Fruit fly (Drosophila melanogaster) whole organism, embryonic: ENCODE results near the gene Als2.

Experiments
- Adf1 ChIP-seq: fragments of 200-800 bp; sonication (Bioruptor generic); IDR thresholded peaks from 2 replicates; pipeline ENCODE4 v1.3.6; 2022; ENCODE audit warnings: missing biosample characterization, missing genetic modification characterization
- Awh ChIP-seq: fragments of 200-800 bp; sonication (Bioruptor generic); IDR thresholded peaks from 2 replicates; pipeline ENCODE4, ENCODE4 v1.3.6; 2022; ENCODE audit warnings: missing biosample characterization, missing genetic modification characterization
- Bdp1 ChIP-seq: fragments of 200-800 bp; sonication (Bioruptor generic); optimal IDR thresholded peaks from 3 replicates; lab custom pipeline; 2016; ENCODE audit warnings: missing biosample characterization, missing genetic modification characterization
- CG10431 ChIP-seq: fragments of 200-800 bp; sonication (Bioruptor generic); optimal IDR thresholded peaks from 3 replicates; lab custom pipeline; 2018; ENCODE audit warnings: missing biosample characterization, mild to moderate bottlenecking, missing genetic modification characterization
- CG12071 ChIP-seq: fragments of 200-800 bp; sonication (Bioruptor generic); optimal IDR thresholded peaks from 3 replicates; lab custom pipeline; 2018; ENCODE audit warnings: missing biosample characterization, mild to moderate bottlenecking, missing genetic modification characterization
- CG12769 ChIP-seq: fragments of 200-800 bp; sonication (Bioruptor generic); optimal IDR thresholded peaks from 2 replicates; lab custom pipeline; 2019; ENCODE audit warnings: missing biosample characterization, mild to moderate bottlenecking, missing genetic modification characterization, moderate library complexity
- CG13624 ChIP-seq: fragments of 200-800 bp; sonication (Bioruptor generic); optimal IDR thresholded peaks from 2 replicates; lab custom pipeline; 2016; ENCODE audit warnings: missing biosample characterization, missing genetic modification characterization
- CG13894 ChIP-seq: fragments of 200-800 bp; sonication (Bioruptor generic); optimal IDR thresholded peaks from 3 replicates; lab custom pipeline; 2018; ENCODE audit warnings: missing biosample characterization, mild to moderate bottlenecking, missing genetic modification characterization, moderate library complexity
- CG14860 ChIP-seq: fragments of 200-800 bp; sonication (Bioruptor generic); IDR thresholded peaks from 3 replicates; pipeline ENCODE4 v1.3.6; 2022; ENCODE audit warnings: missing biosample characterization, missing genetic modification characterization; ENCODE audit not compliant: partially characterized antibody
- CG15269 ChIP-seq: fragments of 200-800 bp; sonication (Bioruptor generic); optimal IDR thresholded peaks from 2 replicates; lab custom pipeline; 2018; ENCODE audit warnings: missing biosample characterization, mild to moderate bottlenecking, missing genetic modification characterization, moderate library complexity
- CG18599 ChIP-seq: fragments of 200-800 bp; sonication (Bioruptor generic); optimal IDR thresholded peaks from 3 replicates; lab custom pipeline; 2017; ENCODE audit warnings: missing biosample characterization, missing genetic modification characterization, mild to moderate bottlenecking, moderate library complexity, missing genetic modification reagents
- CG2116 ChIP-seq: fragments of 200-800 bp; sonication (Bioruptor generic); optimal IDR thresholded peaks from 3 replicates; lab custom pipeline; 2018; ENCODE audit warnings: missing biosample characterization, mild to moderate bottlenecking, missing genetic modification characterization
- CG3407 ChIP-seq: fragments of 200-800 bp; sonication (Bioruptor generic); optimal IDR thresholded peaks from 2 replicates; lab custom pipeline; 2018; ENCODE audit warnings: missing biosample characterization, mild to moderate bottlenecking, missing genetic modification characterization
- CG4282 ChIP-seq: fragments of 200-800 bp; sonication (Bioruptor generic); optimal IDR thresholded peaks from 2 replicates; lab custom pipeline; 2016; ENCODE audit warnings: missing biosample characterization, missing genetic modification characterization
- CG6791 ChIP-seq: fragments of 200-800 bp; sonication (Bioruptor generic); IDR thresholded peaks from 3 replicates; pipeline ENCODE4 v1.3.6; 2022; ENCODE audit warnings: missing biosample characterization, missing genetic modification characterization; ENCODE audit not compliant: partially characterized antibody
- CG6813 ChIP-seq: fragments of 200-800 bp; sonication (Bioruptor generic); optimal IDR thresholded peaks from 2 replicates; lab custom pipeline; 2017; ENCODE audit warnings: missing biosample characterization, missing genetic modification characterization, mild to moderate bottlenecking, moderate library complexity, missing genetic modification reagents
- CG6854 ChIP-seq: fragments of 200-800 bp; sonication (Bioruptor generic); optimal IDR thresholded peaks from 3 replicates; lab custom pipeline; 2017; ENCODE audit warnings: missing biosample characterization, mild to moderate bottlenecking, missing genetic modification characterization
- CG7357 ChIP-seq: fragments of 200-800 bp; sonication (Bioruptor generic); IDR thresholded peaks from 3 replicates; pipeline ENCODE4 v1.3.6; 2022; ENCODE audit warnings: missing biosample characterization, missing genetic modification characterization
- CTCF ChIP-seq: fragments of 200-800 bp; sonication (Bioruptor generic); optimal IDR thresholded peaks from 2 replicates; lab custom pipeline; 2017; ENCODE audit warnings: missing biosample characterization, mild to moderate bottlenecking, missing genetic modification characterization, moderate library complexity
- Deaf1 ChIP-seq: fragments of 200-800 bp; optimal IDR thresholded peaks from 3 replicates; lab custom pipeline; 2019; ENCODE audit warnings: missing biosample characterization, mild to moderate bottlenecking, missing genetic modification characterization, moderate library complexity
- E2f1 ChIP-seq: fragments of 200-800 bp; sonication (Bioruptor generic); IDR thresholded peaks from 2 replicates; pipeline ENCODE4 v1.3.6; 2022; ENCODE audit warnings: missing biosample characterization, missing genetic modification characterization
- Ets65A ChIP-seq: fragments of 200-800 bp; sonication (Bioruptor generic); peaks from one replicate; lab custom pipeline; 2016; ENCODE audit warnings: missing biosample characterization, missing genetic modification characterization
- Ets97D ChIP-seq: fragments of 200-800 bp; sonication (Bioruptor generic); optimal IDR thresholded peaks from 3 replicates; lab custom pipeline; 2016; ENCODE audit warnings: missing biosample characterization, missing genetic modification characterization
- HLH4C ChIP-seq: fragments of 200-800 bp; sonication (Bioruptor generic); IDR thresholded peaks from 3 replicates; pipeline ENCODE4 v1.3.6; 2022; ENCODE audit warnings: missing biosample characterization, missing genetic modification characterization; ENCODE audit not compliant: partially characterized antibody
- HmgZ ChIP-seq: fragments of 200-800 bp; sonication (Bioruptor generic); optimal IDR thresholded peaks from 2 replicates; lab custom pipeline; 2018; ENCODE audit warnings: missing biosample characterization, mild to moderate bottlenecking, missing genetic modification characterization
- Hmr ChIP-seq: fragments of 200-800 bp; sonication (Bioruptor generic); optimal IDR thresholded peaks from 3 replicates; lab custom pipeline; 2017; ENCODE audit warnings: mild to moderate bottlenecking, missing biosample characterization, missing genetic modification reagents, missing genetic modification characterization
- MESR4 ChIP-seq: fragments of 200-800 bp; sonication (Bioruptor generic); optimal IDR thresholded peaks from 2 replicates; lab custom pipeline; 2018; ENCODE audit warnings: missing biosample characterization, mild to moderate bottlenecking, missing genetic modification characterization, moderate library complexity
- Pdp1 ChIP-seq, 2 experiments: fragments of 200-800 bp; sonication (Bioruptor generic); optimal IDR thresholded peaks; 3 replicates each; lab custom pipeline; 2016; ENCODE audit warnings: missing biosample characterization in 2 of 2, missing genetic modification characterization in 2 of 2, mild to moderate bottlenecking in 1 of 2, moderate library complexity in 1 of 2
- Trl ChIP-seq, 3 experiments: fragments of >200 bp in 2 of 3; fragments of 200-800 bp in 1 of 3; sonication (Bioruptor generic) in 1 of 3; optimal IDR thresholded peaks; 2 replicates in 1 of 3; 3 replicates in 2 of 3; lab custom pipeline; 2016 to 2017; ENCODE audit warnings: missing biosample characterization in 1 of 3, missing genetic modification characterization in 1 of 3
- Xrp1 ChIP-seq: fragments of 200-800 bp; sonication (Bioruptor generic); IDR thresholded peaks from 2 replicates; pipeline ENCODE4 v1.3.6; 2022; ENCODE audit warnings: missing biosample characterization, missing genetic modification characterization
- amos ChIP-seq: fragments of 200-800 bp; sonication (Bioruptor generic); IDR thresholded peaks from 2 replicates; pipeline ENCODE4 v1.3.6; 2022; ENCODE audit warnings: missing biosample characterization, missing genetic modification characterization; ENCODE audit not compliant: partially characterized antibody
- bbx ChIP-seq: fragments of 200-800 bp; sonication (Bioruptor generic); IDR thresholded peaks from 2 replicates; pipeline ENCODE4 v1.3.6; 2022; ENCODE audit warnings: missing biosample characterization, missing genetic modification characterization; ENCODE audit not compliant: partially characterized antibody
- chinmo ChIP-seq: fragments of 200-800 bp; sonication (Bioruptor generic); IDR thresholded peaks from 4 replicates; pipeline ENCODE4 v1.3.6; 2022; ENCODE audit warnings: missing biosample characterization, missing genetic modification characterization; ENCODE audit not compliant: partially characterized antibody
- dm ChIP-seq: fragments of 200-800 bp; sonication (Bioruptor generic); optimal IDR thresholded peaks from 3 replicates; lab custom pipeline; 2016; ENCODE audit warnings: missing biosample characterization, missing genetic modification characterization
- dmrt11E ChIP-seq: fragments of 200-800 bp; sonication (Bioruptor generic); optimal IDR thresholded peaks from 3 replicates; lab custom pipeline; 2018; ENCODE audit warnings: missing biosample characterization, mild to moderate bottlenecking, missing genetic modification characterization, moderate library complexity
- dmrt99B ChIP-seq: fragments of 200-800 bp; sonication (Bioruptor generic); optimal IDR thresholded peaks from 2 replicates; lab custom pipeline; 2018; ENCODE audit warnings: missing biosample characterization, mild to moderate bottlenecking, missing genetic modification characterization, moderate library complexity
- fd3F ChIP-seq: fragments of 200-800 bp; sonication (Bioruptor generic); optimal IDR thresholded peaks from 2 replicates; lab custom pipeline; 2018; ENCODE audit warnings: missing biosample characterization, mild to moderate bottlenecking, missing genetic modification characterization, moderate library complexity
- gfzf ChIP-seq: fragments of 200-800 bp; sonication (Bioruptor generic); optimal IDR thresholded peaks from 2 replicates; lab custom pipeline; 2016; ENCODE audit warnings: missing biosample characterization, mild to moderate bottlenecking, missing genetic modification characterization, moderate library complexity
- hb ChIP-seq: fragments of 200-800 bp; sonication (Bioruptor generic); IDR thresholded peaks from 3 replicates; pipeline ENCODE4 v1.3.6; 2022; ENCODE audit warnings: missing biosample characterization, missing genetic modification characterization; ENCODE audit not compliant: partially characterized antibody
- hbn ChIP-seq: fragments of 200-800 bp; sonication (Bioruptor generic); IDR thresholded peaks from 2 replicates; pipeline ENCODE4 v1.3.6; 2022; ENCODE audit warnings: missing biosample characterization, missing genetic modification characterization; ENCODE audit not compliant: partially characterized antibody
- kni ChIP-seq: fragments of 200-800 bp; sonication (Bioruptor generic); optimal IDR thresholded peaks from 3 replicates; lab custom pipeline; 2017; ENCODE audit warnings: mild to moderate bottlenecking, missing biosample characterization, missing genetic modification reagents, missing genetic modification characterization
- nmo ChIP-seq: fragments of 200-800 bp; sonication (Bioruptor generic); optimal IDR thresholded peaks from 2 replicates; lab custom pipeline; 2018; ENCODE audit warnings: missing biosample characterization, mild to moderate bottlenecking, missing genetic modification characterization, moderate library complexity
- phol ChIP-seq: fragments of 200-800 bp; sonication (Bioruptor generic); optimal IDR thresholded peaks from 3 replicates; lab custom pipeline; 2018; ENCODE audit warnings: missing biosample characterization, mild to moderate bottlenecking, missing genetic modification characterization, moderate library complexity
- psq ChIP-seq: fragments of 200-800 bp; sonication (Bioruptor generic); optimal IDR thresholded peaks from 2 replicates; lab custom pipeline; 2017; ENCODE audit warnings: missing biosample characterization, missing genetic modification characterization
- sens ChIP-seq: fragments of 200-800 bp; sonication (Bioruptor generic); peaks from one replicate; lab custom pipeline; 2016; ENCODE audit warnings: missing biosample characterization, missing genetic modification characterization
- slou ChIP-seq: fragments of 200-800 bp; sonication (Bioruptor generic); optimal IDR thresholded peaks from 3 replicates; lab custom pipeline; 2016; ENCODE audit warnings: missing biosample characterization, missing genetic modification characterization
- sna ChIP-seq: fragments of 200-800 bp; sonication (Bioruptor generic); IDR thresholded peaks from 2 replicates; pipeline ENCODE4 v1.3.6; 2022; ENCODE audit warnings: missing biosample characterization, missing genetic modification characterization; ENCODE audit not compliant: partially characterized antibody
- sqz ChIP-seq: fragments of 200-800 bp; sonication (Bioruptor generic); optimal IDR thresholded peaks from 3 replicates; lab custom pipeline; 2018; ENCODE audit warnings: missing biosample characterization, mild to moderate bottlenecking, missing genetic modification characterization
- stc ChIP-seq: fragments of 200-800 bp; sonication (Bioruptor generic); IDR thresholded peaks from 2 replicates; pipeline ENCODE4 v1.3.6; 2022; ENCODE audit warnings: missing biosample characterization, missing genetic modification characterization
- unpg ChIP-seq: fragments of 200-800 bp; sonication (Bioruptor generic); optimal IDR thresholded peaks from 3 replicates; lab custom pipeline; 2018; ENCODE audit warnings: missing biosample characterization, mild to moderate bottlenecking, missing genetic modification characterization, moderate library complexity

Gene Als2

DNA sequence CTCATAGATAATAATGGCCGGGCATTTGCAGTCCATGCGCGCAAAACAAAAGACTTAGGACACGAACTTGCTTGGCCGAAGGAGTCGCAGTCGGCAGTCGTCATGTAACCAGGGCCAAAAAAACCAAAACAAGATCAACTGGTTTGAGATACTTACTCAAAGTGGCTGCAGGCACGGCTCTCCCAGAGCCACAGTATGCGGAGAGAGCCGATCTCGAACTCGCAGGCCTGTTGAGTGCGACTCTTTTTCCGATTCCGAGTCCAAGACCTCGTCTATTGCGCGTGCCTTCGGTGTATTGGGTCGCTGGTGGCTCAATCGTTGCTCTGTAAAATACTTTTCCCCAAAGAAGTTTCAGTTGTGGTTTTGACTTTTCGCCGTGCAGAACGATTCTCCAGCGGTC lies 34.9 kb downstream of the Als2 start, which contains the start of gene CG43980 (continued):
- TF ChIP-seq dmrt99B (tag; lab: Kevin White, UChicago), result no peak
- no peak for TF ChIP-seq CG2116
- peak; percentile 40 for TF ChIP-seq sens (GFP tag; lab: Kevin White, UChicago)
- TF ChIP-seq dmrt11E (tag; lab: Kevin White, UChicago), result no peak
- no peak for TF ChIP-seq Ets97D (GFP tag; lab: Kevin White, UChicago)
- no peak for TF ChIP-seq CG7357 (GFP tag; lab: Robert Waterston, UW)
- peak; percentile 18; the same call in 1 of the 2 replicates for TF ChIP-seq amos (GFP tag; lab: Robert Waterston, UW)
- no peak for TF ChIP-seq Adf1 (GFP tag; lab: Robert Waterston, UW)
- no peak for TF ChIP-seq CG3407 (GFP tag; lab: Kevin White, UChicago)
- peak; percentile 18 for TF ChIP-seq CG10431
- no peak for TF ChIP-seq Pdp1 (GFP tag; optimal IDR thresholded peaks at IDR 0.05; lab: Kevin White, UChicago)
- TF ChIP-seq CG15269 (tag; lab: Kevin White, UChicago), result no peak
- TF ChIP-seq sna (GFP tag; lab: Robert Waterston, UW), result no peak
- TF ChIP-seq Xrp1 (GFP tag; lab: Robert Waterston, UW), result no peak
- TF ChIP-seq chinmo, result peak; percentile 72; the same call in 2 of the 4 replicates
- no peak for TF ChIP-seq stc (GFP tag; lab: Robert Waterston, UW)
- TF ChIP-seq HmgZ (tag; lab: Kevin White, UChicago), result no peak
- TF ChIP-seq Awh (GFP tag; lab: Robert Waterston, UW), result no peak
- TF ChIP-seq psq (GFP tag; lab: Kevin White, UChicago), result no peak
- no peak for TF ChIP-seq E2f1 (GFP tag; lab: Robert Waterston, UW)
- TF ChIP-seq CG6791 (GFP tag; lab: Robert Waterston, UW), result no peak
- TF ChIP-seq Deaf1 (tag; lab: Kevin White, UChicago), result peak; percentile 79
- TF ChIP-seq gfzf (GFP tag; lab: Kevin White, UChicago), result no peak
- no peak for TF ChIP-seq CG6854
- TF ChIP-seq CTCF (GFP tag; lab: Kevin White, UChicago), result no peak
- TF ChIP-seq hb (GFP tag; lab: Robert Waterston, UW), result no peak
- no peak for TF ChIP-seq nmo (GFP tag; lab: Kevin White, UChicago)
- no peak for TF ChIP-seq fd3F (GFP tag; lab: Kevin White, UChicago)
- TF ChIP-seq dm (GFP tag; lab: Kevin White, UChicago), result no peak
- peak; percentile 11 for TF ChIP-seq CG13894 (tag; lab: Kevin White, UChicago)
- no peak for TF ChIP-seq HLH4C (GFP tag; lab: Robert Waterston, UW)
- TF ChIP-seq CG13624, result no peak
- no peak for TF ChIP-seq CG12071
- no peak for TF ChIP-seq Ets65A (GFP tag; lab: Kevin White, UChicago)
- TF ChIP-seq Hmr (GFP tag; lab: Kevin White, UChicago), result no peak
- peak; percentile 5 for TF ChIP-seq kni (GFP tag; lab: Kevin White, UChicago)
- TF ChIP-seq phol (tag; lab: Kevin White, UChicago), result no peak
- TF ChIP-seq slou (GFP tag; lab: Kevin White, UChicago), result no peak
- no peak for TF ChIP-seq CG14860 (GFP tag; lab: Robert Waterston, UW)
- no peak for TF ChIP-seq unpg (GFP tag; lab: Kevin White, UChicago)
- 0 out of 2 replicates have a peak, but pooled peaks have one; percentile 24 for TF ChIP-seq bbx (GFP tag; lab: Robert Waterston, UW)
- TF ChIP-seq sqz (GFP tag; lab: Kevin White, UChicago), result no peak
- no peak for TF ChIP-seq CG18599
- peak; percentile 58 to 62 for TF ChIP-seq Trl (optimal IDR thresholded peaks at IDR 0.05; lab: Kevin White, UChicago)
- TF ChIP-seq Trl (GFP tag; optimal IDR thresholded peaks at IDR 0.05; lab: Kevin White, UChicago), result no peak
- TF ChIP-seq CG4282 (GFP tag; lab: Kevin White, UChicago), result no peak
- TF ChIP-seq hbn (GFP tag; lab: Robert Waterston, UW), result no peak
- TF ChIP-seq Bdp1, result no peak
- no peak for TF ChIP-seq MESR4 (GFP tag; lab: Kevin White, UChicago)
- TF ChIP-seq CG6813, result no peak
- TF ChIP-seq CG12769, result peak; percentile 34
